Worm (Caenorhabditis elegans): Measurements from ENCODE around the gene mct-5.

Gene mct-5

DNA sequence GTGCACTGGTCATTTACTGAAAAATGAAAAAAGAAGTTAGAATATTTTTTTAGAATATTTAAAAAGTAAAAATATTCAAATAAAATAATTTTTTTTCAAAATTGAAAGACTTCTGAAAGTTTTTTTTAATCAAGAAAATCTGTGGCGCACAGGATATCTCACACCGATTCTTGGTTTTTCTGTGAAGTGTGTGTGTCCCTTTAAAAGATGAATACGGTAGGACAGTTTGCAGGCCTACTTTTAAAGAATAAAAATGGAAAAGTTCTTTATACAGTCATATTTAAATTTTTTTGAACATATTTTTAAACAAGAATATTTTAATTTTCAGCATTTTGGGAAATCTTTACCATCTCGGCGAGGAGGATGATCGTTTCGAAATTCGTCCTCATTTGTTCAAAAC is at the start of gene mct-5:
TSS of gene mct-5 (minus strand) at position 16 of the 400 bp plus-strand sequence.
- no peak for TF ChIP-seq ceh-16 (tag; optimal IDR thresholded peaks at IDR 0.05)
- TF ChIP-seq nhr-76 (tag; optimal IDR thresholded peaks at IDR 0.05): no peak
- no peak for TF ChIP-seq ceh-28 (tag; optimal IDR thresholded peaks at IDR 0.05)
- no peak for TF ChIP-seq skn-1 (tag; optimal IDR thresholded peaks at IDR 0.05)
- TF ChIP-seq nhr-11 (tag; optimal IDR thresholded peaks at IDR 0.05): no peak
- TF ChIP-seq ZK546.5 (tag; optimal IDR thresholded peaks at IDR 0.05): no peak
- TF ChIP-seq mml-1 (tag; optimal IDR thresholded peaks at IDR 0.05): no peak
- no peak for TF ChIP-seq ztf-11 (tag; optimal IDR thresholded peaks at IDR 0.05)
- TF ChIP-seq egl-5 (tag; optimal IDR thresholded peaks at IDR 0.05): no peak
- no peak for TF ChIP-seq sea-2 (GFP tag; optimal IDR thresholded peaks at IDR 0.05)
- no peak for TF ChIP-seq nhr-67 (tag; optimal IDR thresholded peaks at IDR 0.05)
- no peak for TF ChIP-seq ceh-82 (tag; optimal IDR thresholded peaks at IDR 0.05)
- TF ChIP-seq aly-2 (tag; optimal IDR thresholded peaks at IDR 0.05): no peak
- TF ChIP-seq nhr-43 (tag; optimal IDR thresholded peaks at IDR 0.05; ENCODE audit: poor library complexity, severe bottlenecking): no peak
- TF ChIP-seq unc-39 (tag; optimal IDR thresholded peaks at IDR 0.05): no peak
- no peak for TF ChIP-seq lsy-12 (tag; optimal IDR thresholded peaks at IDR 0.05)
- TF ChIP-seq mdl-1 (tag; optimal IDR thresholded peaks at IDR 0.05): no peak
- no peak for TF ChIP-seq nhr-12 (tag; optimal IDR thresholded peaks at IDR 0.05)
- TF ChIP-seq pha-4 (tag; optimal IDR thresholded peaks at IDR 0.05): no peak
- TF ChIP-seq nhr-237 (tag; optimal IDR thresholded peaks at IDR 0.05): no peak

DNA sequence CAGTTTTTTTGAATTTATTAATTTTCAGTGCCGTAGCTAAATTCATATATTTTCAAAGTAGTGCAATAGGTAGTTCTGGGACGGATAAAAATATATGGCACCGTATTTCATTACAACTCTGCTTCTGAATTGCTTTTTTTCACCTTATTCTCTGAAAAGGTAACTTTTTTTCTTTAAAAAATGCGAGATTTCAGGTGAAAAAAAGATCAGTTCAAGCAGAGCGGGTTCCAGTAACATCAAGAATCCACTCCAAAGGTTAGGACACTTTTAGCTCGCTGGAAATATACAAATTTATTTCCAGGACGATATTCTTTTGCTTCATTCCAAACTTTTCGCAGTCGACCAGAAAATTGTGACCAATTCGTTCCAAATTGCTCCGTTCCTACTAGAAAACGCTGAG is 49.7 kb upstream of the mct-5 start, which contains the start of gene T07F8.1:
TSS of gene T07F8.1 (plus strand) at position 301 of the 400 bp plus-strand sequence.
- TF ChIP-seq elt-3 (tag; optimal IDR thresholded peaks at IDR 0.05) (no peak), tbx-2 (tag; optimal IDR thresholded peaks at IDR 0.05) (no peak), nhr-23 (tag; optimal IDR thresholded peaks at IDR 0.05) (no peak), nhr-77 (tag; optimal IDR thresholded peaks at IDR 0.05) (no peak), ceh-82 (tag; optimal IDR thresholded peaks at IDR 0.05) (no peak), ztf-4 (tag; optimal IDR thresholded peaks at IDR 0.05) (no peak), elt-1 (tag; optimal IDR thresholded peaks at IDR 0.05) (no peak), nhr-25 (tag; optimal IDR thresholded peaks at IDR 0.05) (no peak), skn-1 (tag; optimal IDR thresholded peaks at IDR 0.05) (no peak)

DNA sequence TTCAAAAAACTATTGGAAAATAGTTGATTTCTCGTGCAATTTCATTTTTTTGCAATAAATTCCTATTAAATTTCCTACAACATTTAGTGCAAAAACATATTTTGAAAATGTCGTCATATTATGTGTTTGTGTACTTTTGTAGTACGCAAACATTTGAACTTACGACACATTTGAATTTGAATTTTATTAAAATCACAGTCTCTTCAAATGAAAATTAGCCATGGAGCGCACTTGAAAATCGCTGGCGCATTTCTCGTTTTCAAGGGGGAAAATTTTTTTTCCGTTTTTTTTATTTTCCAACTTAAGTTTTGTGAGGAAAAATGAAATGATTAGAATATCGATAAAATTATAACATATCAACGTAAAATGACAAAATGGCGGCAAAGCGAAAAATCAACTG is 49.2 kb upstream of the mct-5 start:
- TF ChIP-seq eor-1 (tag; optimal IDR thresholded peaks at IDR 0.05): no peak
- no peak for TF ChIP-seq fkh-2 (tag; optimal IDR thresholded peaks at IDR 0.05)
- peak; percentile 34 for TF ChIP-seq pha-4 (tag; optimal IDR thresholded peaks at IDR 0.05)
- no peak for TF ChIP-seq elt-3 (tag; optimal IDR thresholded peaks at IDR 0.05)
- TF ChIP-seq lin-15B (tag; optimal IDR thresholded peaks at IDR 0.05): peak; percentile 13
- no peak for TF ChIP-seq nhr-77 (tag; optimal IDR thresholded peaks at IDR 0.05)
- no peak for TF ChIP-seq pqm-1 (tag; optimal IDR thresholded peaks at IDR 0.05)
- no peak for TF ChIP-seq ceh-9 (tag; optimal IDR thresholded peaks at IDR 0.05)
- no peak for TF ChIP-seq egl-27 (tag; optimal IDR thresholded peaks at IDR 0.05)
- peak; percentile 10 for TF ChIP-seq elt-2 (tag; optimal IDR thresholded peaks at IDR 0.05)

DNA sequence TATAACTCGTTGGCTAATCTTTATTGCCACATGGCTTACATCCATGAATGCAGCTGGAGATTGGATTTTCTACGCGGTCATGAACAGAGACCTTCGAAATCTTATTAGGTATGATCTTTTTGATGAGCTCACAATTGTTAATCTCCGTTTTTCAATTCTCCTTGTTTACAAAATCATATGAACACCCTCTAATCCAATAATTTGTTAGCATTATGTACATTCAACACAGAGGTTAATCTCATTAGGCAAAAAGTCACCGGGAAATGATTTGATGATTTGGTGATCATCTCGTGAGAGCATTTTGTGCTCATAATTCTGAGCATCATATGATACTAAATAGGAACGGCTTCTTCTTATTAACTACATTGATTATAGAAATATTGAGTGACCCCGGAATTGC is 47.8 kb upstream of the mct-5 start:
- no peak for TF ChIP-seq fkh-10 (GFP tag; optimal IDR thresholded peaks at IDR 0.05)
- TF ChIP-seq elt-3 (tag; optimal IDR thresholded peaks at IDR 0.05): no peak
- TF ChIP-seq nhr-12 (tag; optimal IDR thresholded peaks at IDR 0.05): no peak
- no peak for TF ChIP-seq elt-2 (tag; optimal IDR thresholded peaks at IDR 0.05)
- TF ChIP-seq lin-39 (tag; optimal IDR thresholded peaks at IDR 0.05): no peak
- TF ChIP-seq nhr-77 (tag; optimal IDR thresholded peaks at IDR 0.05): no peak
- TF ChIP-seq nfya-1 (tag; optimal IDR thresholded peaks at IDR 0.05; ENCODE audit: insufficient read depth): no peak
- TF ChIP-seq nhr-43 (tag; optimal IDR thresholded peaks at IDR 0.05; ENCODE audit: poor library complexity, severe bottlenecking): no peak

DNA sequence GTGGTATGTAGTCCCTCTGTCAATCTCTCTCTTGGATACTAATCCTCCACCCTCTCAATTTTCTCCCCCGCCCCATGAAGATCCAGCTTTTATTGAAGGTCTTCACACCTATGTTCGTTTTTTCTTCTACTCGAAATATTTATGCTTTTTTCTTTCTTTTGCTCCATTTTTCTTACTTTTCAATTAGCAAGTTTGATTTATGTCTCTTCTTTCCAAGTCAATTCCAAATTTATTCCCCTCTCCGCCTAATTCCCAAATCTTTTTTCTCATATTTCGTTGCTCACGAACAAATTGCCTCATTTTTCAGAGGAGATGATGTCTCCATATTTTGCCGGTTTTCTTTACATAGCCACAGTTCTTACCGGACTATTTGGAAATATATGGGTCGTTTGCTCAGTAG is 45.9 kb upstream of the mct-5 start, which contains the start of gene npr-31:
TSS of gene npr-31 (plus strand) at position 301 of the 400 bp plus-strand sequence.
- TF ChIP-seq nhr-77 (tag; optimal IDR thresholded peaks at IDR 0.05) (no peak), ceh-16 (tag; optimal IDR thresholded peaks at IDR 0.05) (no peak), nhr-76 (tag; optimal IDR thresholded peaks at IDR 0.05) (no peak), nhr-25 (tag; optimal IDR thresholded peaks at IDR 0.05) (no peak), ceh-9 (tag; optimal IDR thresholded peaks at IDR 0.05) (no peak), snpc-4 (tag; optimal IDR thresholded peaks at IDR 0.05) (no peak)
